Worm (Caenorhabditis elegans) whole organism, L2 larva: ENCODE data around the gene xbp-1.

ENCODE experiments used
- C34F6.9 ChIP-seq: fragments of 150-350 bp; optimal IDR thresholded peaks from 2 replicates; lab custom pipeline; 2014; ENCODE audit warnings: missing biosample characterization, missing genetic modification characterization
- F13H6.1 ChIP-seq: sonication (generic microtip); optimal IDR thresholded peaks from 2 replicates; lab custom pipeline; 2016; ENCODE audit warnings: missing genetic modification characterization, missing compliant biosample characterization
- R02D3.7 ChIP-seq: fragments of 150-350 bp; optimal IDR thresholded peaks from 2 replicates; lab custom pipeline; 2014; ENCODE audit warnings: missing biosample characterization, missing genetic modification characterization
- Y55F3AM.14 ChIP-seq: fragments of 200-800 bp; sonication (Bioruptor generic); optimal IDR thresholded peaks from 2 replicates; lab custom pipeline; 2018; ENCODE audit warnings: mild to moderate bottlenecking, missing genetic modification characterization, missing compliant biosample characterization
- alr-1 ChIP-seq: fragments of 150-350 bp; optimal IDR thresholded peaks from 2 replicates; lab custom pipeline; 2014; ENCODE audit warnings: missing biosample characterization, missing genetic modification characterization
- aly-2 ChIP-seq: fragments of 150-350 bp; optimal IDR thresholded peaks from 2 replicates; lab custom pipeline; 2014; ENCODE audit warnings: missing biosample characterization, missing genetic modification characterization
- ceh-16 ChIP-seq: fragments of 150-350 bp; optimal IDR thresholded peaks from 2 replicates; lab custom pipeline; 2014; ENCODE audit warnings: missing biosample characterization, missing genetic modification characterization
- ceh-82 ChIP-seq: fragments of 150-350 bp; optimal IDR thresholded peaks from 2 replicates; lab custom pipeline; 2014; ENCODE audit warnings: missing biosample characterization, missing genetic modification characterization
- crh-2 ChIP-seq: sonication (generic microtip); optimal IDR thresholded peaks from 2 replicates; lab custom pipeline; 2017; ENCODE audit warnings: missing biosample characterization, missing genetic modification characterization
- dmd-4 ChIP-seq: sonication (generic microtip); optimal IDR thresholded peaks from 2 replicates; lab custom pipeline; 2017; ENCODE audit warnings: missing biosample characterization, missing genetic modification characterization
- egl-27 ChIP-seq: sonication (generic microtip); optimal IDR thresholded peaks from 3 replicates; lab custom pipeline; 2017; ENCODE audit warnings: missing biosample characterization, missing genetic modification reagents, missing genetic modification characterization
- elt-1 ChIP-seq: fragments of 150-350 bp; optimal IDR thresholded peaks from 2 replicates; lab custom pipeline; 2014; ENCODE audit warnings: missing biosample characterization, missing genetic modification characterization
- elt-3 ChIP-seq: sonication (generic microtip); optimal IDR thresholded peaks from 2 replicates; lab custom pipeline; 2017; ENCODE audit warnings: missing biosample characterization, missing genetic modification characterization
- fos-1 ChIP-seq: fragments of 150-350 bp; optimal IDR thresholded peaks from 2 replicates; lab custom pipeline; 2014; ENCODE audit warnings: missing biosample characterization, missing genetic modification characterization
- gmeb-1 ChIP-seq: fragments of 150-350 bp; optimal IDR thresholded peaks from 2 replicates; lab custom pipeline; 2014; ENCODE audit warnings: missing biosample characterization, missing genetic modification characterization
- lin-11 ChIP-seq: fragments of 150-350 bp; sonication (generic microtip); optimal IDR thresholded peaks from 2 replicates; lab custom pipeline; 2014; ENCODE audit warnings: missing biosample characterization, missing genetic modification characterization, inconsistent platforms, mixed read lengths
- lin-13 ChIP-seq: fragments of 150-350 bp; optimal IDR thresholded peaks from 2 replicates; lab custom pipeline; 2014; ENCODE audit warnings: missing biosample characterization, missing genetic modification reagents, missing genetic modification characterization
- lin-39 ChIP-seq: fragments of 150-350 bp; optimal IDR thresholded peaks from 2 replicates; lab custom pipeline; 2014; ENCODE audit warnings: missing biosample characterization, missing genetic modification reagents, missing genetic modification characterization
- lsy-2 ChIP-seq, 2 experiments: fragments of 150-350 bp in 1 of 2; sonication (generic microtip) in 1 of 2; optimal IDR thresholded peaks; 2 replicates each; lab custom pipeline; 2014 to 2017; ENCODE audit warnings: missing biosample characterization in 2 of 2, missing genetic modification characterization in 2 of 2
- mab-5 ChIP-seq: fragments of 150-350 bp; optimal IDR thresholded peaks from 2 replicates; lab custom pipeline; 2014; ENCODE audit warnings: missing biosample characterization, missing genetic modification characterization
- mbf-1 ChIP-seq: sonication (generic microtip); optimal IDR thresholded peaks from 2 replicates; lab custom pipeline; 2017; ENCODE audit warnings: missing biosample characterization, missing genetic modification characterization
- mdl-1 ChIP-seq, 2 experiments: fragments of 150-350 bp in 1 of 2; sonication (generic microtip) in 1 of 2; optimal IDR thresholded peaks; 2 replicates each; lab custom pipeline; 2017; ENCODE audit warnings: missing biosample characterization in 2 of 2, missing genetic modification characterization in 2 of 2
- nhr-10 ChIP-seq: sonication (generic microtip); optimal IDR thresholded peaks from 2 replicates; lab custom pipeline; 2017; ENCODE audit warnings: missing biosample characterization, missing genetic modification characterization
- nhr-11 ChIP-seq: fragments of 150-350 bp; optimal IDR thresholded peaks from 2 replicates; lab custom pipeline; 2014; ENCODE audit warnings: missing biosample characterization, missing genetic modification characterization
- nhr-12 ChIP-seq: fragments of 150-350 bp; optimal IDR thresholded peaks from 2 replicates; lab custom pipeline; 2014; ENCODE audit warnings: missing biosample characterization, missing genetic modification characterization
- nhr-129 ChIP-seq: fragments of 150-350 bp; optimal IDR thresholded peaks from 2 replicates; lab custom pipeline; 2014; ENCODE audit warnings: missing biosample characterization, missing genetic modification characterization
- nhr-21 ChIP-seq: fragments of 150-350 bp; optimal IDR thresholded peaks from 2 replicates; lab custom pipeline; 2014; ENCODE audit warnings: missing biosample characterization, missing genetic modification characterization
- nhr-23 ChIP-seq: fragments of 150-350 bp; optimal IDR thresholded peaks from 2 replicates; lab custom pipeline; 2014; ENCODE audit warnings: missing biosample characterization, missing genetic modification reagents, missing genetic modification characterization
- nhr-237 ChIP-seq: fragments of 150-350 bp; optimal IDR thresholded peaks from 2 replicates; lab custom pipeline; 2014; ENCODE audit warnings: missing biosample characterization, missing genetic modification characterization
- nhr-25 ChIP-seq: fragments of 150-350 bp; sonication (generic microtip); optimal IDR thresholded peaks from 3 replicates; lab custom pipeline; 2014; ENCODE audit warnings: missing biosample characterization, missing genetic modification characterization
- nhr-6 ChIP-seq: fragments of 150-350 bp; optimal IDR thresholded peaks from 2 replicates; lab custom pipeline; 2014; ENCODE audit warnings: missing biosample characterization, missing genetic modification characterization
- nhr-77 ChIP-seq: fragments of 150-350 bp; optimal IDR thresholded peaks from 2 replicates; lab custom pipeline; 2014; ENCODE audit warnings: missing biosample characterization, missing genetic modification characterization
- peb-1 ChIP-seq: fragments of 150-350 bp; optimal IDR thresholded peaks from 2 replicates; lab custom pipeline; 2014; ENCODE audit warnings: missing biosample characterization, missing genetic modification characterization
- sem-4 ChIP-seq: fragments of 150-350 bp; optimal IDR thresholded peaks from 2 replicates; lab custom pipeline; 2014; ENCODE audit warnings: missing biosample characterization, missing genetic modification reagents, missing genetic modification characterization
- skn-1 ChIP-seq: sonication (generic microtip); optimal IDR thresholded peaks from 2 replicates; lab custom pipeline; 2017; ENCODE audit warnings: missing biosample characterization, missing genetic modification characterization
- sma-3 ChIP-seq: sonication (generic microtip); optimal IDR thresholded peaks from 2 replicates; lab custom pipeline; 2016; ENCODE audit warnings: missing genetic modification reagents, missing genetic modification characterization, missing compliant biosample characterization
- sma-9 ChIP-seq, 2 experiments: fragments of 150-350 bp in 1 of 2; sonication (generic microtip) in 1 of 2; optimal IDR thresholded peaks; 2 replicates each; lab custom pipeline; 2014 to 2016; ENCODE audit warnings: missing genetic modification characterization in 2 of 2, mild to moderate bottlenecking in 1 of 2, missing biosample characterization in 1 of 2, missing compliant biosample characterization in 1 of 2, missing genetic modification reagents in 1 of 2, moderate library complexity in 1 of 2
- snpc-4 ChIP-seq: fragments of 150-350 bp; optimal IDR thresholded peaks from 2 replicates; lab custom pipeline; 2014; ENCODE audit warnings: missing biosample characterization, missing genetic modification characterization
- unc-55 ChIP-seq: fragments of 150-350 bp; sonication (generic microtip); optimal IDR thresholded peaks from 3 replicates; lab custom pipeline; 2014; ENCODE audit warnings: missing biosample characterization, missing genetic modification reagents, missing genetic modification characterization
- unc-62 ChIP-seq: fragments of 150-350 bp; optimal IDR thresholded peaks from 2 replicates; lab custom pipeline; 2014; ENCODE audit warnings: missing biosample characterization, missing genetic modification reagents, missing genetic modification characterization
- ztf-1 ChIP-seq: fragments of 200-800 bp; sonication (Bioruptor generic); conservative IDR thresholded peaks from 2 replicates; pipeline ENCODE4 v1.3.6; 2022; ENCODE audit warnings: missing genetic modification characterization, missing compliant biosample characterization
- ztf-11 ChIP-seq: sonication (generic microtip); optimal IDR thresholded peaks from 2 replicates; lab custom pipeline; 2017; ENCODE audit warnings: missing biosample characterization, missing genetic modification characterization
- ztf-4 ChIP-seq: fragments of 150-350 bp; optimal IDR thresholded peaks from 2 replicates; lab custom pipeline; 2014; ENCODE audit warnings: missing biosample characterization, missing genetic modification characterization

xbp-1 gene

ce11 chrIII:4160937-4161336 is 32.7 kb upstream of the xbp-1 start, which contains the start of gene C01G12.16:
Gene C01G12.16 (plus strand): TSS chrIII:4161237.
- no peak for TF ChIP-seq lin-13

- TF ChIP-seq elt-3 (no peak), nhr-237 (tag; lab: Kevin White, UChicago) (no peak), ceh-16 (tag; lab: Kevin White, UChicago) (no peak), lin-11 (no peak), peb-1 (tag; lab: Kevin White, UChicago) (no peak), ztf-11 (tag; lab: Kevin White, UChicago) (no peak), lin-13 (no peak), Y55F3AM.14 (GFP tag; lab: Kevin White, UChicago) (no peak), skn-1 (tag; lab: Kevin White, UChicago) (no peak), crh-2 (tag; lab: Kevin White, UChicago) (no peak), fos-1 (tag; lab: Kevin White, UChicago) (no peak), nhr-12 (tag; lab: Kevin White, UChicago) (no peak), unc-62 (GFP tag; lab: Kevin White, UChicago) (no peak), nhr-10 (tag; lab: Kevin White, UChicago) (no peak), gmeb-1 (tag; lab: Kevin White, UChicago) (no peak), dmd-4 (tag; lab: Kevin White, UChicago) (no peak)
- TF ChIP-seq, all 48 proteins: peak for 0
Observed at ce11 chrIII:4164071-4164470, 29.5 kb upstream of the xbp-1 start, which contains the start of gene C16C10.8. Gene C16C10.8 (minus strand): TSS chrIII:4164171.

ce11 chrIII:4166745-4167144 is 26.9 kb upstream of the xbp-1 start, which contains the start of gene rnf-5:
Gene rnf-5 (minus strand): TSS chrIII:4166845.
- TF ChIP-seq F13H6.1 (no peak), lin-11 (no peak), ztf-1 (GFP tag; lab: Robert Waterston, UW) (no peak), fos-1 (tag; lab: Kevin White, UChicago) (no peak), elt-1 (tag; lab: Kevin White, UChicago) (no peak), alr-1 (tag; lab: Kevin White, UChicago) (no peak), R02D3.7 (tag; lab: Kevin White, UChicago) (no peak), elt-3 (no peak), mdl-1 (tag; optimal IDR thresholded peaks at IDR 0.05; lab: Kevin White, UChicago) (no peak), lin-13 (no peak), nhr-77 (no peak)

ce11 chrIII:4168665-4169064 is 24.9 kb upstream of the xbp-1 start, which contains the start of gene ccdc-55:
Gene ccdc-55 (minus strand): TSS chrIII:4168765.
- TF ChIP-seq elt-3 (no peak), Y55F3AM.14 (GFP tag; lab: Kevin White, UChicago) (no peak), nhr-21 (tag; lab: Kevin White, UChicago) (no peak), lin-39 (tag; lab: Kevin White, UChicago) (no peak), ztf-1 (GFP tag; lab: Robert Waterston, UW) (no peak), nhr-23 (tag; lab: Kevin White, UChicago) (no peak), gmeb-1 (tag; lab: Kevin White, UChicago) (no peak), mdl-1 (tag; optimal IDR thresholded peaks at IDR 0.05; lab: Kevin White, UChicago) (no peak), snpc-4 (no peak), egl-27 (tag; lab: Kevin White, UChicago) (no peak), lin-13 (no peak), R02D3.7 (tag; lab: Kevin White, UChicago) (no peak), skn-1 (tag; lab: Kevin White, UChicago) (no peak), crh-2 (tag; lab: Kevin White, UChicago) (no peak)

- TF ChIP-seq sma-3 (GFP tag; lab: Kevin White, UChicago) (peak; percentile 73), nhr-6 (no peak), skn-1 (tag; lab: Kevin White, UChicago) (peak; percentile 11), ztf-4 (peak; percentile 16), sem-4 (tag; lab: Kevin White, UChicago) (peak; percentile 45), egl-27 (tag; lab: Kevin White, UChicago) (peak; percentile 23), unc-55 (GFP tag; lab: Kevin White, UChicago) (peak; percentile 72), lin-13 (peak; percentile 56), fos-1 (tag; lab: Kevin White, UChicago) (peak; percentile 1), nhr-129 (peak; percentile 73), peb-1 (tag; lab: Kevin White, UChicago) (no peak), aly-2 (no peak), ztf-1 (GFP tag; lab: Robert Waterston, UW) (no peak), R02D3.7 (tag; lab: Kevin White, UChicago) (peak; percentile 31), lin-11 (peak; percentile 52), ceh-16 (tag; lab: Kevin White, UChicago) (no peak), mab-5 (peak; percentile 69), mbf-1 (no peak), gmeb-1 (tag; lab: Kevin White, UChicago) (peak; percentile 78), C34F6.9 (tag; lab: Kevin White, UChicago) (peak; percentile 76), nhr-11 (no peak), ceh-82 (tag; lab: Kevin White, UChicago) (no peak), lsy-2 (tag; optimal IDR thresholded peaks at IDR 0.05; lab: Kevin White, UChicago) (peak; percentile 58 to 79), dmd-4 (tag; lab: Kevin White, UChicago) (no peak), nhr-25 (tag; lab: Kevin White, UChicago) (no peak), sma-9 (GFP tag; optimal IDR thresholded peaks at IDR 0.05; lab: Kevin White, UChicago) (no peak), sma-9 (tag; optimal IDR thresholded peaks at IDR 0.05; lab: Kevin White, UChicago) (no peak)
Observed at ce11 chrIII:4170903-4171377, 22.7 kb upstream of the xbp-1 start, which contains the start of the genes rnf-121 and C16C10.4. Gene rnf-121 (minus strand): TSS chrIII:4170953. Gene C16C10.4 (plus strand): TSS chrIII:4171336.
